Fruit fly (Drosophila melanogaster) whole organism, adult: ENCODE measurements around the gene CG34296.

Source experiments
- CG11617 ChIP-seq: fragments of 200-800 bp; sonication (Bioruptor generic); optimal IDR thresholded peaks from 2 replicates; lab custom pipeline; 2017; ENCODE audit warnings: mild to moderate bottlenecking, missing biosample characterization, missing genetic modification reagents, missing genetic modification characterization
- CG12768 ChIP-seq: fragments of 200-800 bp; sonication (Bioruptor generic); optimal IDR thresholded peaks from 2 replicates; lab custom pipeline; 2017; ENCODE audit warnings: missing biosample characterization, missing genetic modification characterization, mild to moderate bottlenecking, moderate library complexity, missing genetic modification reagents
- CG33017 ChIP-seq: fragments of 200-800 bp; sonication (Bioruptor generic); optimal IDR thresholded peaks from 2 replicates; lab custom pipeline; 2018; ENCODE audit warnings: missing biosample characterization, mild to moderate bottlenecking, missing genetic modification characterization, moderate library complexity
- CG5204 ChIP-seq: fragments of 200-800 bp; sonication (Bioruptor generic); optimal IDR thresholded peaks from 2 replicates; lab custom pipeline; 2016; ENCODE audit warnings: missing biosample characterization, missing genetic modification characterization
- CG7101 ChIP-seq: fragments of 200-800 bp; sonication (Bioruptor generic); optimal IDR thresholded peaks from 2 replicates; lab custom pipeline; 2018; ENCODE audit warnings: missing biosample characterization, mild to moderate bottlenecking, missing genetic modification characterization, moderate library complexity
- Clk ChIP-seq: fragments of 200-800 bp; sonication (Bioruptor generic); optimal IDR thresholded peaks from 2 replicates; lab custom pipeline; 2017; ENCODE audit warnings: missing biosample characterization, missing genetic modification characterization
- Crg-1 ChIP-seq: fragments of 200-800 bp; sonication (Bioruptor generic); optimal IDR thresholded peaks from 2 replicates; lab custom pipeline; 2016; ENCODE audit warnings: missing biosample characterization, missing genetic modification characterization
- Mnt ChIP-seq: fragments of 200-800 bp; sonication (Bioruptor generic); optimal IDR thresholded peaks from 2 replicates; lab custom pipeline; 2016; ENCODE audit warnings: missing biosample characterization, mild to moderate bottlenecking, missing genetic modification characterization
- cic ChIP-seq: fragments of 200-800 bp; sonication (Bioruptor generic); optimal IDR thresholded peaks from 2 replicates; lab custom pipeline; 2017; ENCODE audit warnings: missing biosample characterization, mild to moderate bottlenecking, missing genetic modification characterization, moderate library complexity
- cnc ChIP-seq, 2 experiments: fragments of >200 bp; optimal IDR thresholded peaks; 2 replicates each; lab custom pipeline; 2017
- kay ChIP-seq: fragments of 200-800 bp; sonication (Bioruptor generic); peaks from one replicate; lab custom pipeline; 2016; ENCODE audit warnings: missing biosample characterization, missing genetic modification characterization, borderline replicate concordance
- toe ChIP-seq: fragments of 200-800 bp; sonication (Bioruptor generic); optimal IDR thresholded peaks from 2 replicates; lab custom pipeline; 2016; ENCODE audit warnings: missing biosample characterization, missing genetic modification characterization

- TF ChIP-seq CG7101 (tag; lab: Kevin White, UChicago): no peak
- no peak for TF ChIP-seq cic
- no peak for TF ChIP-seq kay (GFP tag; lab: Kevin White, UChicago)
- TF ChIP-seq CG11617: no peak
- no peak for TF ChIP-seq cnc (optimal IDR thresholded peaks at IDR 0.05; lab: Kevin White, UChicago)
- TF ChIP-seq CG33017 (tag; lab: Kevin White, UChicago): no peak
- no peak for TF ChIP-seq Clk (GFP tag; lab: Kevin White, UChicago)
- TF ChIP-seq CG12768: no peak
- no peak for TF ChIP-seq Crg-1 (GFP tag; lab: Kevin White, UChicago)
- no peak for TF ChIP-seq Mnt (GFP tag; lab: Kevin White, UChicago)
- no peak for TF ChIP-seq toe (GFP tag; lab: Kevin White, UChicago)
- no peak for TF ChIP-seq CG5204 (GFP tag; lab: Kevin White, UChicago)
Measured at dm6 chr3R:29697841-29698240, 24.5 kb upstream of the CG34296 start.
